Worm (Caenorhabditis elegans) whole organism, mixed stage, embryonic: ENCODE results near the gene ZC487.1.

Experiments
- drap-1 ChIP-seq: fragments of 200-800 bp; sonication (Bioruptor generic); optimal IDR thresholded peaks from 3 replicates; lab custom pipeline; 2018; ENCODE audit warnings: mild to moderate bottlenecking, missing genetic modification characterization, missing compliant biosample characterization
- elt-1 ChIP-seq: sonication (generic microtip); optimal IDR thresholded peaks from 2 replicates; lab custom pipeline; 2017; ENCODE audit warnings: missing genetic modification characterization, mild to moderate bottlenecking, missing compliant biosample characterization, antibody characterized with exemption, moderate library complexity, borderline replicate concordance; ENCODE audit not compliant: insufficient read depth
- elt-3 ChIP-seq: fragments of 150-350 bp; optimal IDR thresholded peaks from 2 replicates; lab custom pipeline; 2014; ENCODE audit warnings: missing biosample characterization, missing genetic modification characterization
- flh-1 ChIP-seq: fragments of 200-800 bp; sonication (Bioruptor generic); optimal IDR thresholded peaks from 2 replicates; lab custom pipeline; 2018; ENCODE audit warnings: mild to moderate bottlenecking, missing genetic modification characterization, moderate library complexity, missing compliant biosample characterization
- lin-13 ChIP-seq: fragments of 150-350 bp; optimal IDR thresholded peaks from 2 replicates; lab custom pipeline; 2014; ENCODE audit warnings: missing biosample characterization, missing genetic modification characterization
- lsy-2 ChIP-seq: fragments of 150-350 bp; optimal IDR thresholded peaks from 2 replicates; lab custom pipeline; 2014; ENCODE audit warnings: missing biosample characterization, missing genetic modification characterization
- mab-5 ChIP-seq: fragments of 150-350 bp; optimal IDR thresholded peaks from 2 replicates; lab custom pipeline; 2014; ENCODE audit warnings: missing biosample characterization, missing genetic modification characterization
- nhr-2 ChIP-seq: fragments of 150-350 bp; optimal IDR thresholded peaks from 2 replicates; lab custom pipeline; 2014; ENCODE audit warnings: missing biosample characterization, missing genetic modification characterization
- nhr-76 ChIP-seq: sonication (generic microtip); optimal IDR thresholded peaks from 2 replicates; lab custom pipeline; 2017; ENCODE audit warnings: missing biosample characterization, missing genetic modification characterization
- snpc-4 ChIP-seq: fragments of 150-350 bp; optimal IDR thresholded peaks from 2 replicates; lab custom pipeline; 2014; ENCODE audit warnings: missing biosample characterization, missing genetic modification characterization
- unc-62 ChIP-seq: fragments of 150-350 bp; optimal IDR thresholded peaks from 2 replicates; lab custom pipeline; 2014; ENCODE audit warnings: missing biosample characterization, missing genetic modification reagents, missing genetic modification characterization
- ztf-11 ChIP-seq: fragments of 150-350 bp; optimal IDR thresholded peaks from 2 replicates; lab custom pipeline; 2014; ENCODE audit warnings: missing biosample characterization, missing genetic modification characterization

DNA sequence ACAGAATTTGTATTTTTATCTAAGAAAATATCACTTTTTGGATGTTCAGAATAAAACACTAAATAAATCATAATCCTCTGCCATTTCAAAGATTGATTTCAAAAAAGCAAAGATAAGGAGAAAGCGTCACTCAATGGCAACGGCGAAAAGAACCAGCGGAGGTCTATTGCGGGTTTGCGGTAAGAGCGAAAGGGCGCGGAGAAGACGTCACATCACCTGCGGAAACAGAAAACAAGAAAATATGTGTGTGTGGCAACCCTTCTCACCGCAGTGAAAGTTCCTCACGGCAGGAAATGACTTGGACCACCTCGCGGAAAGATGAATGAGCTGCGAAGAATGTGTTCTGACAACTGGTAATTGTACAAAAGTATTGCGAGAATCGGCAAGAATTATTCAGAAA is 27.5 kb upstream of the ZC487.1 start:
- TF ChIP-seq lsy-2 (tag; lab: Kevin White, UChicago) (no peak), unc-62 (GFP tag; lab: Kevin White, UChicago) (no peak), lin-13 (tag; lab: Kevin White, UChicago) (no peak), snpc-4 (tag; lab: Kevin White, UChicago) (no peak), nhr-76 (tag; lab: Kevin White, UChicago) (no peak), flh-1 (GFP tag; lab: Kevin White, UChicago) (no peak), elt-3 (tag; lab: Kevin White, UChicago) (no peak), nhr-2 (no peak), ztf-11 (tag; lab: Kevin White, UChicago) (no peak), mab-5 (tag; lab: Kevin White, UChicago) (no peak), elt-1 (tag; lab: Kevin White, UChicago) (no peak), drap-1 (GFP tag; lab: Kevin White, UChicago) (no peak)
